Fruit fly (Drosophila melanogaster) whole organism, embryonic: ENCODE results near the gene CG5390.

Source experiments
- B-H2 ChIP-seq: fragments of 200-800 bp; sonication (Bioruptor generic); optimal IDR thresholded peaks from 2 replicates; lab custom pipeline; 2018; ENCODE audit warnings: missing biosample characterization, mild to moderate bottlenecking, missing genetic modification characterization
- Bteb2 ChIP-seq: fragments of 200-800 bp; sonication (Bioruptor generic); optimal IDR thresholded peaks from 2 replicates; lab custom pipeline; 2016; ENCODE audit warnings: missing biosample characterization, missing genetic modification characterization
- CG10209 ChIP-seq: fragments of 200-800 bp; sonication (Bioruptor generic); optimal IDR thresholded peaks from 3 replicates; lab custom pipeline; 2017; ENCODE audit warnings: missing biosample characterization, mild to moderate bottlenecking, missing genetic modification characterization, missing genetic modification reagents
- CG10959 ChIP-seq: fragments of 200-800 bp; sonication (Bioruptor generic); IDR thresholded peaks from 2 replicates; pipeline ENCODE4 v1.3.6; 2022; ENCODE audit warnings: missing biosample characterization, missing genetic modification characterization
- CG14441 ChIP-seq: fragments of 200-800 bp; sonication (Bioruptor generic); IDR thresholded peaks from 2 replicates; pipeline ENCODE4 v1.3.6; 2022; ENCODE audit warnings: missing biosample characterization, missing genetic modification characterization
- CG15601 ChIP-seq: fragments of 200-800 bp; sonication (Bioruptor generic); optimal IDR thresholded peaks from 3 replicates; lab custom pipeline; 2019; ENCODE audit warnings: missing biosample characterization, mild to moderate bottlenecking, missing genetic modification characterization, moderate library complexity
- CG1603 ChIP-seq: fragments of 200-800 bp; sonication (Bioruptor generic); optimal IDR thresholded peaks from 2 replicates; lab custom pipeline; 2019; ENCODE audit warnings: missing biosample characterization, mild to moderate bottlenecking, missing genetic modification characterization, moderate library complexity
- CG1647 ChIP-seq: fragments of 200-800 bp; sonication (Bioruptor generic); optimal IDR thresholded peaks from 3 replicates; lab custom pipeline; 2016; ENCODE audit warnings: missing biosample characterization, missing genetic modification characterization
- CG17568 ChIP-seq: fragments of 200-800 bp; sonication (Bioruptor generic); optimal IDR thresholded peaks from 2 replicates; lab custom pipeline; 2018; ENCODE audit warnings: missing biosample characterization, mild to moderate bottlenecking, missing genetic modification characterization, moderate library complexity
- CG17612 ChIP-seq: fragments of 200-800 bp; sonication (Bioruptor generic); IDR thresholded peaks from 2 replicates; pipeline ENCODE4 v1.3.6; 2022; ENCODE audit warnings: missing biosample characterization, missing genetic modification characterization
- CG2875 ChIP-seq: fragments of 200-800 bp; sonication (Bioruptor generic); optimal IDR thresholded peaks from 2 replicates; lab custom pipeline; 2017; ENCODE audit warnings: missing biosample characterization, mild to moderate bottlenecking, missing genetic modification characterization, missing genetic modification reagents
- CG30403 ChIP-seq: fragments of 200-800 bp; sonication (Bioruptor generic); optimal IDR thresholded peaks from 3 replicates; lab custom pipeline; 2016; ENCODE audit warnings: missing biosample characterization, missing genetic modification characterization
- CG31441 ChIP-seq: fragments of 200-800 bp; sonication (Bioruptor generic); IDR thresholded peaks from 2 replicates; pipeline ENCODE4 v1.3.6; 2022; ENCODE audit warnings: missing biosample characterization, missing genetic modification characterization
- CG4854 ChIP-seq: fragments of 200-800 bp; sonication (Bioruptor generic); optimal IDR thresholded peaks from 2 replicates; lab custom pipeline; 2016; ENCODE audit warnings: missing biosample characterization, missing genetic modification characterization, inconsistent platforms
- CG5245 ChIP-seq: fragments of 200-800 bp; sonication (Bioruptor generic); optimal IDR thresholded peaks from 3 replicates; lab custom pipeline; 2016; ENCODE audit warnings: missing biosample characterization, missing genetic modification characterization
- CG6765 ChIP-seq: fragments of 200-800 bp; sonication (Bioruptor generic); optimal IDR thresholded peaks from 3 replicates; lab custom pipeline; 2017; ENCODE audit warnings: missing biosample characterization, mild to moderate bottlenecking, missing genetic modification characterization
- CG8944 ChIP-seq: fragments of 200-800 bp; sonication (Bioruptor generic); optimal IDR thresholded peaks from 3 replicates; lab custom pipeline; 2016; ENCODE audit warnings: missing biosample characterization, missing genetic modification characterization
- CG9437 ChIP-seq: fragments of 200-800 bp; sonication (Bioruptor generic); optimal IDR thresholded peaks from 2 replicates; lab custom pipeline; 2018; ENCODE audit warnings: missing biosample characterization, mild to moderate bottlenecking, missing genetic modification characterization
- CG9609 ChIP-seq: fragments of 200-800 bp; sonication (Bioruptor generic); optimal IDR thresholded peaks from 3 replicates; lab custom pipeline; 2016; ENCODE audit warnings: missing biosample characterization, missing genetic modification characterization
- CG9727 ChIP-seq: fragments of 200-800 bp; sonication (Bioruptor generic); optimal IDR thresholded peaks from 3 replicates; lab custom pipeline; 2017; ENCODE audit warnings: missing biosample characterization, mild to moderate bottlenecking, missing genetic modification characterization
- Camta ChIP-seq: fragments of 200-800 bp; sonication (Bioruptor generic); optimal IDR thresholded peaks from 2 replicates; lab custom pipeline; 2016; ENCODE audit warnings: missing biosample characterization, missing genetic modification characterization
- Chrac-16 ChIP-seq: fragments of 200-800 bp; sonication (Bioruptor generic); optimal IDR thresholded peaks from 3 replicates; lab custom pipeline; 2016; ENCODE audit warnings: missing biosample characterization, missing genetic modification characterization
- Dfd ChIP-seq, 2 experiments: fragments of >200 bp; optimal IDR thresholded peaks; 2 replicates each; lab custom pipeline; 2017; ENCODE audit warnings: missing biosample characterization in 2 of 2, missing genetic modification characterization in 2 of 2
- Dref ChIP-seq: fragments of 200-800 bp; sonication (Bioruptor generic); IDR thresholded peaks from 2 replicates; pipeline ENCODE4 v1.3.6; 2022; ENCODE audit warnings: missing biosample characterization, missing genetic modification characterization
- Drgx ChIP-seq: fragments of 200-800 bp; sonication (Bioruptor generic); IDR thresholded peaks from 2 replicates; pipeline ENCODE4 v1.3.6; 2022; ENCODE audit warnings: missing biosample characterization, missing genetic modification characterization
- HLHmδ ChIP-seq: fragments of 200-800 bp; sonication (Bioruptor generic); optimal IDR thresholded peaks from 2 replicates; lab custom pipeline; 2018; ENCODE audit warnings: missing biosample characterization, mild to moderate bottlenecking, missing genetic modification characterization, moderate library complexity
- Kr ChIP-seq: fragments of 200-800 bp; sonication (Bioruptor generic); optimal IDR thresholded peaks from 2 replicates; lab custom pipeline; 2017; ENCODE audit warnings: missing biosample characterization, mild to moderate bottlenecking, missing genetic modification characterization
- Lpt ChIP-seq: fragments of >200 bp; optimal IDR thresholded peaks from 2 replicates; lab custom pipeline; 2018; ENCODE audit warnings: missing biosample characterization, missing genetic modification characterization
- Myb ChIP-seq: fragments of 200-800 bp; sonication (Bioruptor generic); optimal IDR thresholded peaks from 2 replicates; lab custom pipeline; 2016; ENCODE audit warnings: missing biosample characterization, missing genetic modification characterization
- Oaz ChIP-seq: fragments of 200-800 bp; sonication (Bioruptor generic); IDR thresholded peaks from 2 replicates; pipeline ENCODE4 v1.3.6; 2022; ENCODE audit warnings: missing biosample characterization, missing genetic modification characterization
- Spps ChIP-seq: fragments of 200-800 bp; sonication (Bioruptor generic); optimal IDR thresholded peaks from 2 replicates; lab custom pipeline; 2018; ENCODE audit warnings: missing biosample characterization, mild to moderate bottlenecking, missing genetic modification characterization
- Xbp1 ChIP-seq: fragments of 200-800 bp; sonication (Bioruptor generic); optimal IDR thresholded peaks from 3 replicates; lab custom pipeline; 2016; ENCODE audit warnings: missing biosample characterization, mild to moderate bottlenecking, missing genetic modification characterization
- abd-A ChIP-seq: fragments of 200-800 bp; sonication (Bioruptor generic); optimal IDR thresholded peaks from 3 replicates; lab custom pipeline; 2019; ENCODE audit warnings: missing biosample characterization, mild to moderate bottlenecking, missing genetic modification characterization, moderate library complexity
- amos ChIP-seq: fragments of 200-800 bp; sonication (Bioruptor generic); IDR thresholded peaks from 2 replicates; pipeline ENCODE4 v1.3.6; 2022; ENCODE audit warnings: missing biosample characterization, missing genetic modification characterization; ENCODE audit not compliant: partially characterized antibody
- bbx ChIP-seq: fragments of 200-800 bp; sonication (Bioruptor generic); IDR thresholded peaks from 2 replicates; pipeline ENCODE4 v1.3.6; 2022; ENCODE audit warnings: missing biosample characterization, missing genetic modification characterization; ENCODE audit not compliant: partially characterized antibody
- bsh ChIP-seq, 2 experiments: fragments of 200-800 bp; sonication (Bioruptor generic); optimal IDR thresholded peaks; 2 replicates each; lab custom pipeline; 2017 to 2018; ENCODE audit warnings: mild to moderate bottlenecking in 2 of 2, missing biosample characterization in 2 of 2, missing genetic modification characterization in 2 of 2, moderate library complexity in 1 of 2
- cad ChIP-seq: fragments of >200 bp; optimal IDR thresholded peaks from 2 replicates; lab custom pipeline; 2017; ENCODE audit warnings: missing biosample characterization, missing genetic modification characterization
- chinmo ChIP-seq: fragments of 200-800 bp; sonication (Bioruptor generic); IDR thresholded peaks from 4 replicates; pipeline ENCODE4 v1.3.6; 2022; ENCODE audit warnings: missing biosample characterization, missing genetic modification characterization; ENCODE audit not compliant: partially characterized antibody
- dysf ChIP-seq: fragments of 200-800 bp; sonication (Bioruptor generic); IDR thresholded peaks from 3 replicates; pipeline ENCODE4 v1.3.6; 2022; ENCODE audit warnings: missing biosample characterization, missing genetic modification characterization
- fu2 ChIP-seq: fragments of 200-800 bp; sonication (Bioruptor generic); optimal IDR thresholded peaks from 2 replicates; lab custom pipeline; 2016; ENCODE audit warnings: missing biosample characterization, missing genetic modification characterization
- gem ChIP-seq: fragments of 200-800 bp; sonication (Bioruptor generic); optimal IDR thresholded peaks from 2 replicates; lab custom pipeline; 2019; ENCODE audit warnings: missing biosample characterization, mild to moderate bottlenecking, missing genetic modification characterization, moderate library complexity
- gfzf ChIP-seq: fragments of 200-800 bp; sonication (Bioruptor generic); optimal IDR thresholded peaks from 2 replicates; lab custom pipeline; 2016; ENCODE audit warnings: missing biosample characterization, mild to moderate bottlenecking, missing genetic modification characterization, moderate library complexity
- hkb ChIP-seq, 2 experiments: fragments of 200-800 bp in 1 of 2; fragments of >200 bp in 1 of 2; sonication (Bioruptor generic) in 1 of 2; IDR thresholded peaks in 1 of 2; optimal IDR thresholded peaks in 1 of 2; 2 replicates each; pipeline versions ENCODE4 v1.3.6 to Lab custom; 2017 to 2022; ENCODE audit warnings: missing biosample characterization in 1 of 2, missing genetic modification characterization in 1 of 2
- oc ChIP-seq: fragments of 200-800 bp; sonication (Bioruptor generic); optimal IDR thresholded peaks from 2 replicates; lab custom pipeline; 2018; ENCODE audit warnings: missing biosample characterization, mild to moderate bottlenecking, missing genetic modification characterization, moderate library complexity
- pan ChIP-seq, 4 experiments: fragments of >200 bp in 3 of 4; fragments of 200-800 bp in 1 of 4; sonication (Bioruptor generic) in 1 of 4; optimal IDR thresholded peaks in 3 of 4; IDR thresholded peaks in 1 of 4; 2 replicates each; pipeline versions ENCODE4 v1.3.6 to Lab custom; 2017 to 2022; ENCODE audit warnings: missing biosample characterization in 2 of 4, missing genetic modification characterization in 2 of 4, mixed read lengths in 1 of 4
- peb ChIP-seq: fragments of 200-800 bp; sonication (Bioruptor generic); IDR thresholded peaks from 2 replicates; pipeline ENCODE4 v1.3.6; 2022; ENCODE audit warnings: missing biosample characterization, missing genetic modification characterization
- pzg ChIP-seq: fragments of 200-800 bp; sonication (Bioruptor generic); optimal IDR thresholded peaks from 3 replicates; lab custom pipeline; 2018; ENCODE audit warnings: missing biosample characterization, mild to moderate bottlenecking, missing genetic modification characterization, moderate library complexity
- sim ChIP-seq: fragments of 200-800 bp; sonication (Bioruptor generic); IDR thresholded peaks from 2 replicates; pipeline ENCODE4 v1.3.6; 2022; ENCODE audit warnings: missing biosample characterization, missing genetic modification characterization
- slou ChIP-seq: fragments of 200-800 bp; sonication (Bioruptor generic); optimal IDR thresholded peaks from 3 replicates; lab custom pipeline; 2016; ENCODE audit warnings: missing biosample characterization, missing genetic modification characterization
- tna ChIP-seq: fragments of 200-800 bp; sonication (Bioruptor generic); IDR thresholded peaks from 2 replicates; pipeline ENCODE4 v1.3.6; 2022; ENCODE audit warnings: missing biosample characterization, missing genetic modification characterization; ENCODE audit not compliant: partially characterized antibody

The CG5390 gene

DNA sequence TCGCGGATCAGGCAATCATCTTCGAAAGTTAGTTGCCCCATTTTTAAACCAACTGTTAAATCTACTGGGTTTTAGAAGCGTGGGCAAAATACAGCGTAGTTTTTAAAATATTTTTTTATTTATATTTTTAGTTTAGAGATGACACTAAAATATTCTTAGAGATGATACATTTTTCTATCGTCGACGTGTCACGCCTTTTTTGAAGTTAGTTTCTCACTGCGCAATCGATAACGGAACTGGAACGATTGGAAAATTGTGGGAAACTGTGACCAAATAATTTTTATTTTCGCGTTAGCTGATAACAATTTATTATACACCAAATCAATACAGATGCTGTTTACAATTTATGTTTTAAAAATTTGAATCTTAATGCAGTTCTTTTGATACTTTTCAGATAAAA lies 27.7 kb downstream of the CG5390 start, which contains the start of gene Utx (continued):
- TF ChIP-seq amos (GFP tag; lab: Robert Waterston, UW) (peak; percentile 91), tna (GFP tag; lab: Robert Waterston, UW) (peak; percentile 69), Dref (GFP tag; lab: Robert Waterston, UW) (peak; percentile 80), CG17612 (GFP tag; lab: Robert Waterston, UW) (no peak), abd-A (no peak), CG17568 (GFP tag; lab: Kevin White, UChicago) (no peak), CG2875 (GFP tag; lab: Kevin White, UChicago) (no peak), Bteb2 (GFP tag; lab: Kevin White, UChicago) (no peak), B-H2 (GFP tag; lab: Kevin White, UChicago) (no peak), pzg (peak; percentile 77), gfzf (peak; percentile 25), CG31441 (GFP tag; lab: Robert Waterston, UW) (no peak), Kr (GFP tag; lab: Kevin White, UChicago) (no peak), CG4854 (GFP tag; lab: Kevin White, UChicago) (no peak), Xbp1 (GFP tag; lab: Kevin White, UChicago) (peak; percentile 41), hkb (optimal IDR thresholded peaks at IDR 0.05; lab: Kevin White, UChicago) (no peak), hkb (GFP tag; IDR thresholded peaks at IDR 0.05; lab: Robert Waterston, UW) (0 out of 2 replicates have a peak, but pooled peaks have one; percentile 18), dysf (GFP tag; lab: Robert Waterston, UW) (no peak), bsh (GFP tag; optimal IDR thresholded peaks at IDR 0.05; lab: Kevin White, UChicago) (no peak), slou (GFP tag; lab: Kevin White, UChicago) (no peak), oc (tag; lab: Kevin White, UChicago) (no peak), HLHmδ (no peak), CG10959 (GFP tag; lab: Robert Waterston, UW) (no peak), CG9727 (no peak), Camta (GFP tag; lab: Kevin White, UChicago) (no peak), Myb (GFP tag; lab: Kevin White, UChicago) (peak; percentile 71), Oaz (no peak), CG8944 (GFP tag; lab: Kevin White, UChicago) (no peak), CG5245 (GFP tag; lab: Kevin White, UChicago) (no peak), Lpt (no peak), bbx (GFP tag; lab: Robert Waterston, UW) (peak; percentile 87), Chrac-16 (GFP tag; lab: Kevin White, UChicago) (no peak), Spps (no peak), CG9437 (no peak), Drgx (GFP tag; lab: Robert Waterston, UW) (no peak), gem (no peak), sim (no peak), CG14441 (GFP tag; lab: Robert Waterston, UW) (no peak), CG6765 (no peak), peb (GFP tag; lab: Robert Waterston, UW) (no peak), CG15601 (tag; lab: Kevin White, UChicago) (no peak), CG1647 (GFP tag; lab: Kevin White, UChicago) (no peak), CG10209 (no peak), cad (GFP tag; lab: Kevin White, UChicago) (no peak), CG30403 (GFP tag; lab: Kevin White, UChicago) (peak; percentile 1), Dfd (GFP tag; optimal IDR thresholded peaks at IDR 0.05; lab: Kevin White, UChicago) (no peak), chinmo (GFP tag; lab: Robert Waterston, UW) (0 out of 4 replicates have a peak, but pooled peaks have one; percentile 49), pan (optimal IDR thresholded peaks at IDR 0.05; lab: Kevin White, UChicago) (no peak), pan (GFP tag; optimal IDR thresholded peaks at IDR 0.05 in 1 of 2, IDR thresholded peaks at IDR 0.05 in 1 of 2) (no peak), CG1603 (no peak), CG9609 (no peak), fu2 (GFP tag; lab: Kevin White, UChicago) (no peak)
